Worm (Caenorhabditis elegans): ENCODE measurements around the gene cutl-1.
A peak's percentile ranks its signal among the peaks of the same experiment; 100 is the strongest.

ce11 chrV:13377130-13377529 lies 28.8 kb downstream of the cutl-1 start:
- no peak for TF ChIP-seq lin-39 (tag; optimal IDR thresholded peaks at IDR 0.05)
- peak; percentile 89 for TF ChIP-seq dmd-6 (GFP tag; IDR thresholded peaks at IDR 0.05)
- no peak for TF ChIP-seq madf-9 (GFP tag; conservative IDR thresholded peaks at IDR 0.05)
- no peak for TF ChIP-seq zag-1 (tag; optimal IDR thresholded peaks at IDR 0.05)
- no peak for TF ChIP-seq lir-3 (tag; optimal IDR thresholded peaks at IDR 0.05)
- TF ChIP-seq mxl-3 (GFP tag; optimal IDR thresholded peaks at IDR 0.05): no peak
- no peak for TF ChIP-seq ztf-11 (tag; optimal IDR thresholded peaks at IDR 0.05)
- TF ChIP-seq fos-1 (tag; optimal IDR thresholded peaks at IDR 0.05): no peak
- no peak for TF ChIP-seq ceh-44 (GFP tag; IDR thresholded peaks at IDR 0.05)
